Worm (Caenorhabditis elegans) whole organism, L1 larva: ENCODE data around the gene C34C12.1.

Experiments
- aly-2 ChIP-seq: fragments of 150-350 bp; optimal IDR thresholded peaks from 2 replicates; lab custom pipeline; 2014; ENCODE audit warnings: missing biosample characterization, missing genetic modification characterization
- ama-1 ChIP-seq: fragments of 150-350 bp; optimal IDR thresholded peaks from 2 replicates; lab custom pipeline; 2014
- ces-1 ChIP-seq: fragments of 150-350 bp; optimal IDR thresholded peaks from 2 replicates; lab custom pipeline; 2014; ENCODE audit warnings: missing biosample characterization, missing genetic modification reagents, missing genetic modification characterization
- mab-9 ChIP-seq: fragments of 200-800 bp; sonication (Bioruptor generic); IDR thresholded peaks from 2 replicates; pipeline ENCODE4 v1.3.6; 2022; ENCODE audit warnings: missing genetic modification reagents, missing genetic modification characterization, missing compliant biosample characterization
- nhr-77 ChIP-seq: fragments of 150-350 bp; optimal IDR thresholded peaks from 2 replicates; lab custom pipeline; 2014; ENCODE audit warnings: missing biosample characterization, missing genetic modification characterization
- pqm-1 ChIP-seq: sonication (generic microtip); optimal IDR thresholded peaks from 3 replicates; lab custom pipeline; 2017; ENCODE audit warnings: missing biosample characterization, missing genetic modification characterization
- unc-98 ChIP-seq: fragments of 200-800 bp; sonication (Bioruptor generic); IDR thresholded peaks from 2 replicates; pipeline ENCODE4 v1.3.6; 2022; ENCODE audit warnings: missing genetic modification characterization, missing compliant biosample characterization

- TF ChIP-seq aly-2 (tag; lab: Kevin White, UChicago): no peak
- no peak for TF ChIP-seq nhr-77
- no peak for TF ChIP-seq unc-98 (GFP tag; lab: Robert Waterston, UW)
- TF ChIP-seq pqm-1: no peak
- TF ChIP-seq mab-9 (GFP tag; lab: Robert Waterston, UW): no peak
- TF ChIP-seq ama-1 (lab: Kevin White, UChicago): no peak
- TF ChIP-seq ces-1 (GFP tag; lab: Kevin White, UChicago): no peak
Measured at ce11 chrIII:3480950-3481349, 26.8 kb downstream of the C34C12.1 start.
